Fruit fly (Drosophila melanogaster): Measurements from ENCODE around the gene mRNA-cap.

Gene mRNA-cap

dm6 chrX:14193013-14193412 lies 49.6 kb downstream of the mRNA-cap start, which contains the start of gene yl:
Gene yl, plus strand, starts transcription at chrX:14193214.
- TF ChIP-seq CG17801 (GFP tag; optimal IDR thresholded peaks at IDR 0.05; ENCODE audit: partially characterized antibody): no peak

dm6 chrX:14191918-14192317 lies 50.7 kb downstream of the mRNA-cap start, which contains the start of gene CG13403:
Gene CG13403, minus strand, starts transcription at chrX:14192018.
- no peak for TF ChIP-seq CG17801 (GFP tag; optimal IDR thresholded peaks at IDR 0.05; ENCODE audit: partially characterized antibody)

All from ovary, adult (tissue).